Fruit fly (Drosophila melanogaster) Kc167 (cell line): ENCODE data around the gene BtbVII.

Experiments used
- Myc ChIP-seq: fragments of >200 bp; optimal IDR thresholded peaks from 2 replicates; lab custom pipeline; 2017; ENCODE audit warnings: missing external identifiers
- Sin3A ChIP-seq: fragments of >200 bp; optimal IDR thresholded peaks from 2 replicates; lab custom pipeline; 2018; ENCODE audit warnings: missing external identifiers
- h ChIP-seq: fragments of >200 bp; optimal IDR thresholded peaks from 3 replicates; lab custom pipeline; 2018; ENCODE audit warnings: missing external identifiers
- insv ChIP-seq: fragments of >200 bp; optimal IDR thresholded peaks from 3 replicates; lab custom pipeline; 2018; ENCODE audit warnings: missing external identifiers
- psq ChIP-seq: fragments of >200 bp; optimal IDR thresholded peaks from 2 replicates; lab custom pipeline; 2017; ENCODE audit warnings: missing external identifiers
- ttk ChIP-seq: sonication (Bioruptor generic); optimal IDR thresholded peaks from 2 replicates; lab custom pipeline; 2017; ENCODE audit warnings: missing external identifiers

Gene BtbVII

dm6 chr3L:3172445-3172844 is 24.0 kb downstream of the BtbVII start, which contains the start of gene CG14963:
CG14963 (minus strand) TSS chr3L:3172545.
- TF ChIP-seq Myc (lab: Kevin White, UChicago) = no peak
- no peak for TF ChIP-seq psq (lab: Kevin White, UChicago)
- no peak for TF ChIP-seq ttk (lab: Kevin White, UChicago)
- TF ChIP-seq insv (lab: Kevin White, UChicago) = no peak
- no peak for TF ChIP-seq h
- no peak for TF ChIP-seq Sin3A

DNA sequence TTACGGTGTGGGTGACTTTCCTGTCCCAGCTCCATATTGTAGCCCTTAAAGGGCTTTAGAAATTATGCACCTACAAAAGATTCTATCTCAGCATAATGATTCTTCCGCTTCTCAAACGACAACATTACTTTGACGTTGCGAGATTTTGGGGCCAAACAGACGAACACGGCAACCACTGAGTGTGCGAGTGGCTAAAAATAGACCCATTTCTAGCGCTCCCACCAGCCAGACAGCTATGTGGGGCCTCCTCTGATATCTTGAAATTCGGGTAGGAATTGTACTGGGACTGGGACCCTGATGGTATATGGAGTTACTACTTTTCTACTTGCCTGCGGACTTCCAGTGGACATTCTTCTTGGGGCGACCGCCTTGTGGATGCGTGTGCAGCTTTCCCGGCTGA is 29.4 kb downstream of the BtbVII start:
- TF ChIP-seq insv (lab: Kevin White, UChicago) = no peak
- TF ChIP-seq h = no peak
- TF ChIP-seq ttk (lab: Kevin White, UChicago) = no peak
- TF ChIP-seq Myc (lab: Kevin White, UChicago) = no peak
- no peak for TF ChIP-seq Sin3A
- no peak for TF ChIP-seq psq (lab: Kevin White, UChicago)

- TF ChIP-seq Sin3A (no peak), Myc (lab: Kevin White, UChicago) (no peak), psq (lab: Kevin White, UChicago) (no peak), ttk (lab: Kevin White, UChicago) (no peak), insv (lab: Kevin White, UChicago) (no peak), h (no peak)
Observed at dm6 chr3L:3178530-3179096, 30.2 kb downstream of the BtbVII start, which contains the start of the genes MnM and Girdin. MnM (minus strand) TSS chr3L:3178580. Girdin (plus strand) TSS chr3L:3178930.

dm6 chr3L:3179474-3179873 is 31.0 kb downstream of the BtbVII start:
- TF ChIP-seq h (no peak), psq (lab: Kevin White, UChicago) (no peak), Sin3A (no peak), Myc (lab: Kevin White, UChicago) (no peak), insv (lab: Kevin White, UChicago) (no peak), ttk (lab: Kevin White, UChicago) (no peak)

DNA sequence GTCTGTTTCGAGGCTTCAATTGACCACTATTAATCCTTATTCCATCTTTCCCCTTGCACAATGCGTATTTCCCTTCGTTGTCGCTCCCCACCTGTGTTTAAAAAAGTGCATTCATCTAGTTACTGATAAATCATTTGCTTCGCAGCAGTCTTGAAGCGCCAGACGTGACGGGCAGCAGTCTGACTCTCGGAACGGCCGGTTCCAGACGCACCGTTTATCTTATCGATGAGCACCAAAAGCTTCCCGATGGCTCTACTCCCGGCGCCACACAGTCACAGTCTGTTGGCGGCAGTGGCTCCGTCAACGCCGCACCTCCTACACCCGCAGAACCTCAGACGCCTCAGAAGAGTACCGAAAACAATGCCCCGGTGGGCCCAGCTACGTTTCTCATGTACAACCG is 35.7 kb downstream of the BtbVII start, which contains the start of gene CG42494:
Gene CG42494, plus strand, starts transcription at position 301 of the 400 bp plus-strand sequence.
- TF ChIP-seq psq (lab: Kevin White, UChicago) (no peak), Sin3A (no peak), insv (lab: Kevin White, UChicago) (no peak), h (no peak), ttk (lab: Kevin White, UChicago) (no peak), Myc (lab: Kevin White, UChicago) (no peak)

- no peak for TF ChIP-seq ttk (lab: Kevin White, UChicago)
- no peak for TF ChIP-seq Sin3A
- TF ChIP-seq psq (lab: Kevin White, UChicago) = no peak
- TF ChIP-seq h = no peak
- no peak for TF ChIP-seq insv (lab: Kevin White, UChicago)
Observed at dm6 chr3L:3186364-3186763, 37.9 kb downstream of the BtbVII start, which contains the start of gene CG32284. CG32284 (plus strand) TSS chr3L:3186664.

DNA sequence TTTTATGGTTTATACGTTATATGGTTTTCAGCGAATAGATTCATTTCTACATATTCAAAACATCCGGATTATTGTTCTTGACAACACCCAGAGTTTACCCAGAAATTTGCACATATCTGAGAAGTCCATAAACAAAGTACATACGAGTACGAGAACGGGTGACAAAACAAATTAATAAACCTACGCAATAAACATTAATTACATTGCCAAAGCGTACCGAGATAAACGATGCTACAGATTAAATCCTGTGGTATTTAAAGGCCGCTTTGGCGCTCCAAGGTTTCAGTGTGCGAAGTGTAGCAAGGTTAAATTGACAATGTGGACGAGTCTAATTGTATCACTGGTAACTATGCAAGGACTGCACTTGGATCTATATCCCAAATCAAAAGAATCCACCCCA is 38.8 kb downstream of the BtbVII start, which contains the start of gene CG14957:
Gene CG14957, plus strand, starts transcription at position 301 of the 400 bp plus-strand sequence.
- TF ChIP-seq Sin3A (no peak), ttk (lab: Kevin White, UChicago) (no peak), h (no peak), insv (lab: Kevin White, UChicago) (no peak), Myc (lab: Kevin White, UChicago) (no peak), psq (lab: Kevin White, UChicago) (no peak)

DNA sequence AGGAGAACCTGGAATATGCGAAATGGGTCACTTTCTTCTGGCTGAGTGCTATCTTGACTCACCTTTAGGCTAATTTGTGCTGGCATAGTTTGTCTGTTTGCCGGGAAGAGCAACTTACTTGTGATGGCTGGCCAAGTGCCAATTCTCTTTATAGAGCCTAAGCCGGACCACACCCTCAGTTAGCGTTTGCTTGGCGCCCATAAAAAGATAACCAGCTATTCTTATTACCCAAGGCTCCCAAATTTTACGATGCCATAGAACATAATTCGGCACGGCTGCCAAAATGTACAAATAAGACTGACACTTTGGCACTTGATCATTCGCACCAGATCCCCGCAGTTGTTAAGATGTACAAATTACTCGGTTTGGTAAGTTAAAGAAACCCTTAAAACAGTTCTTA is 41.2 kb downstream of the BtbVII start, which contains the start of the genes CG42525 and CG14958:
Gene CG42525, minus strand, starts transcription at position 101 of the 400 bp plus-strand sequence.
Gene CG14958, plus strand, starts transcription at position 332 of the 400 bp plus-strand sequence.
- TF ChIP-seq Sin3A (no peak), psq (lab: Kevin White, UChicago) (no peak), ttk (lab: Kevin White, UChicago) (no peak), h (no peak), Myc (lab: Kevin White, UChicago) (no peak), insv (lab: Kevin White, UChicago) (no peak)

DNA sequence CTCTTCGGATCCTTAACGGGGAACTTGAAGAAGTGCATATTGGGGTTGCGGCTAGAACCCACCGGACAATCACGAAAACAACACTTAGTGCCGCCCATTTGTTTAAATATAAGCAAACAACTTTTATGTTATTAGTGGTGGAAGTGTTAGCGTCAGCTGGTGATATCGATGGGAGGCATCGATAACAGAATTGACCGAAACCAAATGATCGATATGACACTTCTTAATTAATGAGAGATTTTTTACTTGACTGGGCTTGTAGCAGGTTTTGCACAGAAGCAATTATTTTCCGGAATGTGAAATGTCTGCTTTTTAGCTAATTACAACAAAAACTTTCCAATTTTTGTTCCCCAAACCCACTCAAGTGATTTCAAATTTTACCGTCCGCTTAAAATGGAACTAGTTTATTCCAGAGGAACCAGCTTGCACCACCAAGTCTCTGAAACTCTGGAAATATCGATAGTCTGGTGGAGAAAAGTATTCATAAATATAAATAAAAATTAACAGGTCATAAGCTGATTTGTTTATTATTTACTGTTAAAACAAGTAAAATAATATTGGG is 44.0 kb downstream of the BtbVII start, which contains the start of gene CG14965:
Gene CG14965, minus strand, starts transcription at position 159 of the 562 bp plus-strand sequence.
- TF ChIP-seq h (no peak), Sin3A (no peak), psq (lab: Kevin White, UChicago) (no peak), insv (lab: Kevin White, UChicago) (no peak), ttk (lab: Kevin White, UChicago) (no peak), Myc (lab: Kevin White, UChicago) (no peak)

DNA sequence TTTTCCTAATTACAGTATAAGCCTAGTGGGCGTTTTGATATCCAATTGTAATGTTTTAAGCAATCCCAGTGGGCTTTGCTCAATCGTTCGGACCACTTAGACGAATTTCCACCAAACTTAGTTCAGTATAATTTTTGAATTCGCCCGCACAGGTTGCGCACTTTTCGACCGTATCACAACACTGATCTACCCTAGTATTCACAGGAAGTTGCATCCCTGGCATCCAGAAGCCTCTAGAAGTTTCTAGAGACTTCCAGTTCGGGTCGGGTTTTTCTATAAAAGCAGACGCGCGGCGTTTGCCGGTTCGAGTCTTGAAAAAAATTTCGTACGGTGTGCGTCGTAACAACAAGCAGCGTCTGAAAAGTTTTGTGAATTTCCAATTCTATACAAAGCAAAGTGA is 44.5 kb downstream of the BtbVII start, which contains the start of gene Hsp83:
Gene Hsp83, plus strand, starts transcription at position 58 of the 400 bp plus-strand sequence.
- TF ChIP-seq insv (lab: Kevin White, UChicago) (peak; percentile 70), psq (lab: Kevin White, UChicago) (no peak)

- TF ChIP-seq insv (lab: Kevin White, UChicago) (no peak), psq (lab: Kevin White, UChicago) (no peak), ttk (lab: Kevin White, UChicago) (no peak), Myc (lab: Kevin White, UChicago) (no peak), h (no peak), Sin3A (no peak)
Observed at dm6 chr3L:3194059-3194458, 45.6 kb downstream of the BtbVII start.

DNA sequence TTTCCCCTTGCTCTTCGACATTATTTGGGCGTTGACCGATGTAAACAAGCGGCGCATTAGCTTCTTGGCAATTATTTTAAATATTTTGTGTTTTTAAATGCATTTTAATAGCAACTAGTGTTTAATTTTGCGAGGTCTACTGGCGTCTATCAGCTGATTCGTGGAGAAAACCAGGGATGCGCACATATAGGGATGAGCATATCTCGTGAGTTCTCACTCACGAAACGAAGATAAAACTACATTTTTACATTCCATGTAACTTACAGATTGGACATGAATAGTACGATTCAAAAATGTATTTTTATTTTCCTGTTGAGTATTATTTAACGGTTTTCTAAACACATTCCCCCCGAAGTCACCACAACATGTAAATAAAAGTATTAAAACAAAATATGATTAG is 49.0 kb downstream of the BtbVII start, which contains the start of gene CG14966:
Gene CG14966, minus strand, starts transcription at position 168 of the 400 bp plus-strand sequence.
- TF ChIP-seq ttk (lab: Kevin White, UChicago) = no peak
- TF ChIP-seq Sin3A = no peak
- no peak for TF ChIP-seq Myc (lab: Kevin White, UChicago)
- no peak for TF ChIP-seq insv (lab: Kevin White, UChicago)
- TF ChIP-seq h = no peak
- TF ChIP-seq psq (lab: Kevin White, UChicago) = no peak
